Fruit fly (Drosophila melanogaster) whole organism, wandering third instar larva: ENCODE data around the gene mtDNA-helicase.
A peak's percentile ranks its signal among the peaks of the same experiment; 100 is the strongest.

Source experiments
- CG9705 ChIP-seq: fragments of 200-800 bp; sonication (Bioruptor generic); optimal IDR thresholded peaks from 2 replicates; lab custom pipeline; 2018; ENCODE audit warnings: missing biosample characterization, mild to moderate bottlenecking, missing genetic modification characterization
- CrebA ChIP-seq: fragments of 200-800 bp; sonication (Bioruptor generic); optimal IDR thresholded peaks from 2 replicates; lab custom pipeline; 2016; ENCODE audit warnings: missing biosample characterization, mild to moderate bottlenecking, missing genetic modification characterization, borderline replicate concordance
- Dfd ChIP-seq: fragments of >200 bp; optimal IDR thresholded peaks from 2 replicates; lab custom pipeline; 2017; ENCODE audit warnings: missing biosample characterization, missing genetic modification characterization
- Dif ChIP-seq: fragments of 200-275, 200-300 bp; sonication (Bioruptor generic); optimal IDR thresholded peaks from 2 replicates; lab custom pipeline; 2018; ENCODE audit warnings: missing biosample characterization, missing genetic modification characterization; ENCODE audit not compliant: partially characterized antibody
- GATAd ChIP-seq: sonication (Bioruptor generic); optimal IDR thresholded peaks from 2 replicates; lab custom pipeline; 2016; ENCODE audit warnings: missing biosample characterization, missing genetic modification characterization
- HLH106 ChIP-seq: fragments of 200-800 bp; optimal IDR thresholded peaks from 3 replicates; lab custom pipeline; 2019; ENCODE audit warnings: missing biosample characterization, mild to moderate bottlenecking, missing genetic modification characterization, moderate library complexity
- Hnf4 ChIP-seq: fragments of 200-800 bp; sonication (Bioruptor generic); optimal IDR thresholded peaks from 2 replicates; lab custom pipeline; 2016; ENCODE audit warnings: missing biosample characterization, mild to moderate bottlenecking, missing genetic modification characterization
- Hr78 ChIP-seq: fragments of >200 bp; optimal IDR thresholded peaks from 2 replicates; lab custom pipeline; 2017; ENCODE audit warnings: missing biosample characterization, missing genetic modification characterization
- Hr83 ChIP-seq: fragments of 200-300 bp; sonication (Bioruptor generic); optimal IDR thresholded peaks from 2 replicates; lab custom pipeline; 2016; ENCODE audit warnings: missing biosample characterization, mild to moderate bottlenecking, missing genetic modification characterization, moderate library complexity; ENCODE audit not compliant: poor library complexity, severe bottlenecking
- Jra ChIP-seq: sonication (Bioruptor generic); optimal IDR thresholded peaks from 2 replicates; lab custom pipeline; 2016; ENCODE audit warnings: missing biosample characterization, missing genetic modification characterization
- Myc ChIP-seq: fragments of >200 bp; optimal IDR thresholded peaks from 2 replicates; lab custom pipeline; 2017
- N ChIP-seq: fragments of >200 bp; optimal IDR thresholded peaks from 2 replicates; lab custom pipeline; 2018; ENCODE audit warnings: missing biosample characterization, missing external identifiers, missing genetic modification characterization
- OdsH ChIP-seq: fragments of 200-800 bp; sonication (Bioruptor generic); optimal IDR thresholded peaks from 2 replicates; lab custom pipeline; 2016; ENCODE audit warnings: missing biosample characterization, mild to moderate bottlenecking, missing genetic modification characterization
- Sp1 ChIP-seq: fragments of 200-800 bp; sonication (Bioruptor generic); optimal IDR thresholded peaks from 3 replicates; lab custom pipeline; 2019; ENCODE audit warnings: missing biosample characterization, mild to moderate bottlenecking, missing genetic modification characterization, moderate library complexity
- Vsx2 ChIP-seq: fragments of 200-300, 225-300 bp; sonication (Bioruptor generic); optimal IDR thresholded peaks from 2 replicates; lab custom pipeline; 2018; ENCODE audit warnings: missing biosample characterization, missing genetic modification characterization; ENCODE audit not compliant: partially characterized antibody
- br ChIP-seq: fragments of 200-800 bp; sonication (Bioruptor generic); optimal IDR thresholded peaks from 2 replicates; lab custom pipeline; 2016; ENCODE audit warnings: missing biosample characterization, missing genetic modification characterization
- dl ChIP-seq, 2 experiments: fragments of 175-275, 200-275 bp in 1 of 2; fragments of 200-275 bp in 1 of 2; sonication (Bioruptor generic); optimal IDR thresholded peaks; lab custom pipeline; 2018; ENCODE audit warnings: mild to moderate bottlenecking in 2 of 2, missing biosample characterization in 2 of 2, missing genetic modification characterization in 2 of 2, moderate library complexity in 2 of 2; ENCODE audit not compliant: partially characterized antibody in 2 of 2, insufficient read depth in 1 of 2
- dmrt93B ChIP-seq: fragments of 200-800 bp; sonication (Bioruptor generic); optimal IDR thresholded peaks from 2 replicates; lab custom pipeline; 2018; ENCODE audit warnings: missing biosample characterization, mild to moderate bottlenecking, missing genetic modification characterization
- dsf ChIP-seq: sonication (Bioruptor generic); optimal IDR thresholded peaks from 2 replicates; lab custom pipeline; 2016; ENCODE audit warnings: missing biosample characterization, missing genetic modification characterization, borderline replicate concordance
- ey ChIP-seq: fragments of 200-800 bp; sonication (Bioruptor generic); optimal IDR thresholded peaks from 2 replicates; lab custom pipeline; 2016; ENCODE audit warnings: missing biosample characterization, missing genetic modification characterization
- foxo ChIP-seq, 2 experiments: fragments of 200-800 bp; sonication (Bioruptor generic); optimal IDR thresholded peaks; 2 replicates in 1 of 2; 3 replicates in 1 of 2; lab custom pipeline; 2016 to 2017; ENCODE audit warnings: missing biosample characterization in 2 of 2, missing genetic modification characterization in 2 of 2
- fru ChIP-seq: fragments of 200-800 bp; sonication (Bioruptor generic); optimal IDR thresholded peaks from 3 replicates; lab custom pipeline; 2016; ENCODE audit warnings: missing biosample characterization, mild to moderate bottlenecking, missing genetic modification characterization
- h ChIP-seq: fragments of 200-800 bp; sonication (Bioruptor generic); optimal IDR thresholded peaks from 3 replicates; lab custom pipeline; 2016; ENCODE audit warnings: missing biosample characterization, mild to moderate bottlenecking, missing genetic modification characterization
- lola ChIP-seq: fragments of >200 bp; optimal IDR thresholded peaks from 2 replicates; lab custom pipeline; 2017; ENCODE audit warnings: missing biosample characterization, missing genetic modification characterization
- pan ChIP-seq: fragments of >200 bp; optimal IDR thresholded peaks from 2 replicates; lab custom pipeline; 2017
- psq ChIP-seq: fragments of 200-800 bp; sonication (Bioruptor generic); optimal IDR thresholded peaks from 3 replicates; lab custom pipeline; 2017; ENCODE audit warnings: missing biosample characterization, mild to moderate bottlenecking, missing genetic modification characterization, moderate library complexity
- rgr ChIP-seq: fragments of 200-800 bp; sonication (Bioruptor generic); optimal IDR thresholded peaks from 3 replicates; lab custom pipeline; 2016; ENCODE audit warnings: missing biosample characterization, mild to moderate bottlenecking, missing genetic modification characterization
- sage ChIP-seq: fragments of 200-800 bp; sonication (Bioruptor generic); optimal IDR thresholded peaks from 2 replicates; lab custom pipeline; 2016; ENCODE audit warnings: missing biosample characterization, mild to moderate bottlenecking, missing genetic modification characterization
- sv ChIP-seq: fragments of 200-800 bp; sonication (Bioruptor generic); optimal IDR thresholded peaks from 3 replicates; lab custom pipeline; 2016; ENCODE audit warnings: missing biosample characterization, missing genetic modification characterization
- tai ChIP-seq: sonication (Bioruptor generic); optimal IDR thresholded peaks from 2 replicates; lab custom pipeline; 2016; ENCODE audit warnings: missing biosample characterization, missing genetic modification characterization
- usp ChIP-seq: fragments of >200 bp; optimal IDR thresholded peaks from 2 replicates; lab custom pipeline; 2017; ENCODE audit warnings: missing biosample characterization, missing genetic modification characterization
- woc ChIP-seq: sonication (Bioruptor generic); optimal IDR thresholded peaks from 2 replicates; lab custom pipeline; 2016; ENCODE audit warnings: missing biosample characterization, mild to moderate bottlenecking, missing genetic modification characterization

The mtDNA-helicase gene

DNA sequence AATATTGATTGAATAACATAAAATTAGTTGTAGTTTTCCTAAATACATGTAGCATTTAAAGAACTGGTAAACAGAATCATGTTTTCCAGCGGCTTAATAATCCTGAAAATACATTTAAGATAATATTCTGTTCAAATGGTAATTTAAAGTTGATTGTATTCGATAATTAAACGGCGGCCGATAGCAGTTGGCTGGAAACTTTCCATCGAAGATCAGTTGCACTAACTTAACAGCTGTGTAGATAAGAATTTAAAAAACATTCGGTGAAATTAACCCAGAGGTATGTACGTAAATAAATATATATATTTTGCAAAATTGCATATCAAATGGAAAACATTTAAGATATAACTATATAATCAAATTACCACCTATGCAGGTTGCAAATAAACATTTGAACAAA lies 26.7 kb upstream of the mtDNA-helicase start, which contains the start of gene CG4594:
Gene CG4594 (plus strand): TSS at position 212 of the 400 bp plus-strand sequence.
- TF ChIP-seq usp, result no peak
- peak; percentile 41 for TF ChIP-seq sage (GFP tag; lab: Kevin White, UChicago)

DNA sequence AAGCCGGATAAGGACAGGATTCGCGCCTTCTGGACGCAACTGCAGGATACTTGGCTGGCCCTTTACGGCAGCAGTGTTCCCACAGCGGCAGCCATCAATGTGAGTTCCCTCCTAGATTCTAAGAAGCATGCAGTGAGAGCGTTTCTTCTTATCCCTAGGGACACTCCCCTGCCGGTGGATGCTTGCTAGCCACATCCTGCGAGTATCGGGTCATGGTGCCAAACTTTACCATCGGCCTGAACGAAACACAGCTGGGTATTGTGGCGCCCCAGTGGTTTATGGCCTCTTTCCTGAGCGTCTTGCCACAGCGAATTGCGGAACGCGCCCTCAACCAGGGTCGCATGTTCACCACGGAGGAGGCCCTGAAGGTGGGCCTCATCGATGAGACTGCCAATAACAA lies 26.0 kb upstream of the mtDNA-helicase start:
- TF ChIP-seq Hr78 (GFP tag; lab: Kevin White, UChicago) (no peak), h (GFP tag; lab: Kevin White, UChicago) (no peak), Vsx2 (no peak), usp (no peak), Sp1 (GFP tag; lab: Kevin White, UChicago) (no peak), foxo (GFP tag; optimal IDR thresholded peaks at IDR 0.05; lab: Kevin White, UChicago) (no peak), woc (GFP tag; lab: Kevin White, UChicago) (no peak), pan (lab: Kevin White, UChicago) (no peak), HLH106 (no peak), Dfd (GFP tag; lab: Kevin White, UChicago) (no peak), Myc (lab: Kevin White, UChicago) (no peak)

DNA sequence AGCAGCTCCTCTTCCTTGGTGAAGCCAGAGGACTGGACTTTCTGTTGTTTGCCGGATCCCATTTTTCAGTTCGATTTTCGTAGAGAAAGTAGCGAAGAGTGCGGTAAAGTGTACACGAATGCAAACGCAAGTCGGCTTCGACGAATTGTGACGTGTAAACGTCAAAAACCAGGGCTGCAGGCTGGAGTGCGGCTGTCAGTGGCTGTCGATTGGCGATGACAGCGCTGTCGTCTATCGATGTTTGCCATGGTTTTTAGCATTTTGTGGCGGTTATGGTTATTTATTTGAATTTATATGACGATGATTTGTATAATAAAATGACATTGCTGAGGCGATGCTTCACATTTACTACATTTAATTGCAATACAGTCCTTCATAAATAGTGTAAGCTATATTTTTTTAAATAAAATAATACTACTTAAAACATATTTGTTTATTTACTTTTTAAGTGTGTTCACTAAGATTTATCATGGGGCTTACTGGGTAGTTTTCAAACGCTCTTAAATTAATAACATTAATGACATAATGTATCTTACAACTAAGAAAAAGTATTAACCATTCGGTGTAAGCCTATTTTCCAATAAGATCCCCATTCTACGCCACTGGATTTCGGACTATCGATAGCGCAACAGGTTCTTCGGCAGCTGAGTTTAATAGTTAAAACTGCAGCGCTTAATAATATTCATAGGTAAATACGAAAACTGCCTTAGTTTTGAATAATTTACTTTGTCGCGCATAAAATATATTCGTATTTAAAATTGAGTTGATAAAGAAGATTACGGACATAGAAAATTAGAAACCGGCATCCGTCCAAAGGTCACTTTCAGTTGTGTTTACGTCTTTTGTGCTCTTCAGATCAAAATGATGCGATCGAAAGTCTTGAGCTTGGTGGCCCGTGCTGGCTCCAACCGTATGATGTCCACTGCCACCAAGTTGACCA lies 25.0 kb upstream of the mtDNA-helicase start, which contains the start of the genes CG5885 and CG4598:
Gene CG5885 (minus strand): TSS at position 311 of the 940 bp plus-strand sequence.
Gene CG4598 (plus strand): TSS at position 599 of the 940 bp plus-strand sequence.
- TF ChIP-seq br (GFP tag; lab: Kevin White, UChicago) (peak; percentile 55), dsf (peak; percentile 28), h (GFP tag; lab: Kevin White, UChicago) (peak; percentile 70), Dfd (GFP tag; lab: Kevin White, UChicago) (no peak), pan (lab: Kevin White, UChicago) (no peak), Jra (GFP tag; lab: Kevin White, UChicago) (peak; percentile 70), dl (GFP tag; optimal IDR thresholded peaks at IDR 0.05; lab: Kevin White, UChicago; ENCODE audit: insufficient read depth in 1 of 2, partially characterized antibody in 2 of 2) (peak in 1 of 2 experiments; percentile 5), fru (peak; percentile 79), sage (GFP tag; lab: Kevin White, UChicago) (peak; percentile 56), dmrt93B (GFP tag; lab: Kevin White, UChicago) (peak; percentile 19), Sp1 (GFP tag; lab: Kevin White, UChicago) (peak; percentile 68), foxo (GFP tag; optimal IDR thresholded peaks at IDR 0.05; lab: Kevin White, UChicago) (peak in 1 of 2 experiments; percentile 83), woc (GFP tag; lab: Kevin White, UChicago) (peak; percentile 36), psq (GFP tag; lab: Kevin White, UChicago) (peak; percentile 61), rgr (GFP tag; lab: Kevin White, UChicago) (peak; percentile 61), OdsH (GFP tag; lab: Kevin White, UChicago) (peak; percentile 75), lola (GFP tag; lab: Kevin White, UChicago) (no peak), GATAd (GFP tag; lab: Kevin White, UChicago) (no peak), CG9705 (GFP tag; lab: Kevin White, UChicago) (peak; percentile 31), Dif (GFP tag; lab: Kevin White, UChicago) (peak; percentile 45), N (GFP tag; lab: Kevin White, UChicago) (no peak), CrebA (GFP tag; lab: Kevin White, UChicago) (peak; percentile 97), HLH106 (peak; percentile 68), Hr83 (peak; percentile 56), ey (peak; percentile 57), sv (peak; percentile 47), tai (GFP tag; lab: Kevin White, UChicago) (no peak), Hnf4 (GFP tag; lab: Kevin White, UChicago) (peak; percentile 86)
